Fruit fly (Drosophila melanogaster) whole organism, adult: ENCODE measurements around the gene CG11674.

ENCODE experiments used
- CG11617 ChIP-seq: fragments of 200-800 bp; sonication (Bioruptor generic); optimal IDR thresholded peaks from 2 replicates; lab custom pipeline; 2017; ENCODE audit warnings: mild to moderate bottlenecking, missing biosample characterization, missing genetic modification reagents, missing genetic modification characterization
- CG1620 ChIP-seq: fragments of 200-800 bp; sonication (Bioruptor generic); optimal IDR thresholded peaks from 2 replicates; lab custom pipeline; 2016; ENCODE audit warnings: missing biosample characterization, missing genetic modification characterization
- CG7045 ChIP-seq: fragments of 200-800 bp; sonication (Bioruptor generic); optimal IDR thresholded peaks from 2 replicates; lab custom pipeline; 2017; ENCODE audit warnings: missing biosample characterization, mild to moderate bottlenecking, missing genetic modification characterization
- Clk ChIP-seq: fragments of 200-800 bp; sonication (Bioruptor generic); optimal IDR thresholded peaks from 2 replicates; lab custom pipeline; 2017; ENCODE audit warnings: missing biosample characterization, missing genetic modification characterization
- Mnt ChIP-seq: fragments of 200-800 bp; sonication (Bioruptor generic); optimal IDR thresholded peaks from 2 replicates; lab custom pipeline; 2016; ENCODE audit warnings: missing biosample characterization, mild to moderate bottlenecking, missing genetic modification characterization
- cic ChIP-seq: fragments of 200-800 bp; sonication (Bioruptor generic); optimal IDR thresholded peaks from 2 replicates; lab custom pipeline; 2017; ENCODE audit warnings: missing biosample characterization, mild to moderate bottlenecking, missing genetic modification characterization, moderate library complexity
- pad ChIP-seq: fragments of 200-800 bp; sonication (Bioruptor generic); optimal IDR thresholded peaks from 3 replicates; lab custom pipeline; 2017; ENCODE audit warnings: missing biosample characterization, missing genetic modification characterization, mild to moderate bottlenecking, moderate library complexity, missing genetic modification reagents

- TF ChIP-seq Mnt (GFP tag; lab: Kevin White, UChicago) (no peak), Clk (GFP tag; lab: Kevin White, UChicago) (no peak), CG7045 (no peak), pad (GFP tag; lab: Kevin White, UChicago) (no peak), CG11617 (no peak), cic (GFP tag; lab: Kevin White, UChicago) (no peak), CG1620 (GFP tag; lab: Kevin White, UChicago) (no peak)
Measured at dm6 chrX:14189216-14189615, 36.5 kb downstream of the CG11674 start, which contains the start of gene CG11585.
